Fruit fly (Drosophila melanogaster) ovary, adult (tissue): ENCODE measurements around the gene CG8319.
A peak's percentile ranks its signal among the peaks of the same experiment; 100 is the strongest.

Source experiments
- CG17801 ChIP-seq: fragments of 200-800 bp; optimal IDR thresholded peaks from 2 replicates; lab custom pipeline; 2019; ENCODE audit warnings: missing biosample characterization, mild to moderate bottlenecking, missing genetic modification characterization, moderate library complexity; ENCODE audit not compliant: partially characterized antibody

The CG8319 gene

DNA sequence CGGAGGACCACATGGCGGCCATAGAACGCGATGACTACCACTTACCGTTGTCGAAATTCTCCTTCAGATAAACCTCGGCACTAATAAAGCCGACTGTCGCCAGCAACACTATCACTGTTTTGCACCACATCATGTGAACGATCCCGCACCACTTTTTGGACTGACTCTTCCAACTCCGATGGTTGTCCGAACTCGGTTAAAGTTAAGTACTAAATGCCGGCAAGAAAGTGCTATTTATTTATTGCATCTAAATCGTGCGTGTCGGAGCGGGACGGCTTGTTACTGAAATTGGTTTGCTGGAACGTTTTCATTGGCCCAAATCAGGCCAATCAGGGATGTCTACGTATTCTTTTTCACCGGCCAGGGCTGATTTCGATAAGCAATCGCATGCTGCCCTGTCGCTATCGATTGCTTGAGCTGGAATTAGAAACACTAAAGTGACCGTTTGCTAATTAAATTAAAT lies 3.5 kb downstream of the CG8319 start, which contains the start of gene Calr:
Gene Calr, minus strand, starts transcription at position 219 of the 463 bp plus-strand sequence.
- peak; percentile 73 for TF ChIP-seq CG17801 (GFP tag; lab: Kevin White, UChicago)

DNA sequence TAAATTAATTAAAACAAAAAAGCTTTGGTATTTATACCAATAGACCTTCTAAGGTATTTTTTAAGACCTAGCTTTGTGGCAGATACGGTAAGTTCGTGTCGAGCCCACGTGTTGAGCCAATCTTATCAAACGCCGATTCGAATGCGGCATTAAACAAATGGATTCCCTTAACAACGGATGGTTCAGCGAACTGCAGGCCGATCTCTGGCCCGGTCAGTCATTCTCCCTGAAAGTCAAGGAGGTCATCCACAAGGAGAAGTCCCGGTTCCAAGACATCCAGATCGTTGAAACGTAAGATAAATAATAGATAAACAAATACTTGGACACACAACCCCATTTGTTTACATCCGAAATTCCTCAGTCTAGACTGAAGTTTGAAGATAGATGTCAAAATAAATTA lies 4.4 kb downstream of the CG8319 start, which contains the start of gene SpdS:
Gene SpdS, plus strand, starts transcription at position 78 of the 400 bp plus-strand sequence.
- TF ChIP-seq CG17801 (GFP tag; lab: Kevin White, UChicago) = no peak

DNA sequence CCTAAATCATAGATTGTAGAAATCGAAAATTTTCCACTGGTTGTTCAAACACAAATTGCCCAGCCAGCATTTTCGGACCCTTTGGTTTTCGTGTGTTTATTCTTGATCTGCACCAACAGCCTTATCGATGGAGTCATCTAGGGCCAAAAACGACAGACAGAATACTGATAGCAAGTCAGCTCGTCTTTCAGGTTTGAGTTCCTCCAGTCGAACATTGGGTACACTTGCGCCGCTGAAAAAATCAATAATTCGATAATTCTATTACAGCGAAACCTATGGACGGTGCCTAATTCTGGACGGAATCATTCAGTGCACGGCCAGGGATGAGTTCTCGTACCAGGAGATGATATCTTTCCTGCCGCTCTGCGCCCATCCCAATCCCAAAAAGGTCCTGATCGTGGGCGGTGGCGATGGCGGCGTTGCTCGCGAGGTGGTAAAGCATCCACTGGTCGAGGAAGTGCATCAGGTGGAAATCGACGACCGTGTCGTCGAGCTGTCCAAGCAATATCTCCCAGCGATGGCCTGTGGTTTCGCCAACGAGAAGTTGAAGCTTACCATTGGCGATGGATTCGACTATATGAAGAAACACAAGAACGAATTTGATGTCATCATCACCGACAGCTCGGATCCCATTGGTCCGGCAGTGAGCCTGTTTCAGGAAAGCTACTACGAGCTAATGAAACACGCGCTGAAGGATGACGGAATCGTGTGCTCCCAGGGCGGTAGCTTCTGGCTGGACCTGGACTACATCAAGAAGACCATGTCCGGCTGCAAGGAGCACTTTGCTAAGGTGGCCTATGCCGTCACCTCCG lies 5.2 kb downstream of the CG8319 start:
- no peak for TF ChIP-seq CG17801 (GFP tag; lab: Kevin White, UChicago)

DNA sequence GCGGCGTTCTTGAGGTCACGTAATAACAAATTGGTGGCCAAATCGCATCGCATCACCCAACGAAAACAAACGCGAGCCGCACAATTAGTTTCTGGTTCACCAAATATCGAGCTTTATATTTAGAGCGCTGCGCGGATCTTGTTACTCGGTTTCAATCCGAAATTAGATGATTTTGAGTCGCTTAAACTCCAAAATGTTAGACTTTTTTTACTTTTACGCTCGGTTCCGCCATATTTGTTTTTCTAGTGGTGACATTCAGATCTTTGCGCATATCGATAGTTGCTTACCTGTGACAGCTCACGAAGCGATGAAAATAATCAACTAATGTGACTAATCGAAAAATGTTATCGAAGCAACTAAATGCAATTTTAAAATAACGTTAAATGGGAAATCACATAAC lies 10.2 kb downstream of the CG8319 start, which contains the start of gene Scm:
Gene Scm, minus strand, starts transcription at position 251 of the 400 bp plus-strand sequence.
- TF ChIP-seq CG17801 (GFP tag; lab: Kevin White, UChicago) = peak; percentile 47

DNA sequence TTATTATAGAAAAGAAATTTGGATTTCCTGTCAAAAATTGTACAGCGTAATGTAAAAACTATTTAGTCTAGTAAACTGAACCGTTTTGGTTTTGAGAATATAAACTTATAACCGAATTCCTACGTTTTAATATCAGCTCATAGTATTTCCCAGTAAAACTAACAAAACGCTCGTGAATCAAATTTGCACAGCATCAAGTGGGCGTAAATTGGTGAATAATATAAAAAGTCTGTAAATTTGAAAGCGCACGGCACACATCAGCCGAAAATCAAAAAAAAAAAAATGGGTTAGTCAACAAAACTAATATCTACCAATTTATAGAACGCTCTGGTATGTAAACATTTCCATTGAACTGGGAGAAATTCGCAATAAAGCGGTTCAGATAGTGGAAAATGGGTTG lies 10.8 kb downstream of the CG8319 start, which contains the start of gene Dh44:
Gene Dh44, plus strand, starts transcription at position 301 of the 400 bp plus-strand sequence.
- no peak for TF ChIP-seq CG17801 (GFP tag; lab: Kevin White, UChicago)

DNA sequence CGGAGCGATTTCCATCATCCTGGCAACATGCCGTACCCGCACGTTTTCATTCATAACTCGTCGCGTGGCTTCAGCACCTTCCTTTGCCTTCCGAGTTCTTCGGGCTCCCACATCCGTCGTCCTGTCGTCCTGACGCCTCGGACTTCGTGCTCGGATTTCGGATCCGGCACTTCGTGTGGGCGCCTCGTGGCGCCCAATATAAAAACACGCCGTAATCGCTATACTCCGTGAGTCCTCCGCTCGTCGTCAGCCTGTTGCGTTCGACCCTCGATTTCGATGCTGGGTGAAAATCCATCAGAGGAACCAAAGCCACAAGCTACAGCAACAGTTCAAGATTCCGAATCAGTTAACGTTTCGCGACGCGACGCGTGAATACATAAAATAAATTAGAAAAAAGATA lies 13.2 kb downstream of the CG8319 start:
- no peak for TF ChIP-seq CG17801 (GFP tag; lab: Kevin White, UChicago)

DNA sequence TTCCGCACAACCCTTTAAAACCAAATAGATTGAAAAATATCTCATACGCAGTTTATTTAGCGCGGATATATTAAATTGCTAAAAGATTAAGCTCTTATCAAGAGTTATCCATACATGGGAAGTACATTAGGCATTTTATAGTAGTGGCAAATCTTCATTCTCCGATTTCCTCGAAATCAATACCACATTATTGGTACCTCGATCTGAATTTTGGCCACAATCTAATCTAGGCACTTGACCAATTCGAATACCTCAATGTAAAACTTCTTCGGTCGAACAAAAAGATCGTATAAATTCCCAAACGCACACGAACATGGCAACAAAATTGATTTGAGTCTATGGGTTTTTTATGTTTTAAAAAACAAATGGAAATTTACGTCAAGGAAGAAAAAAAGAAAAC lies 16.9 kb downstream of the CG8319 start:
- no peak for TF ChIP-seq CG17801 (GFP tag; lab: Kevin White, UChicago)

DNA sequence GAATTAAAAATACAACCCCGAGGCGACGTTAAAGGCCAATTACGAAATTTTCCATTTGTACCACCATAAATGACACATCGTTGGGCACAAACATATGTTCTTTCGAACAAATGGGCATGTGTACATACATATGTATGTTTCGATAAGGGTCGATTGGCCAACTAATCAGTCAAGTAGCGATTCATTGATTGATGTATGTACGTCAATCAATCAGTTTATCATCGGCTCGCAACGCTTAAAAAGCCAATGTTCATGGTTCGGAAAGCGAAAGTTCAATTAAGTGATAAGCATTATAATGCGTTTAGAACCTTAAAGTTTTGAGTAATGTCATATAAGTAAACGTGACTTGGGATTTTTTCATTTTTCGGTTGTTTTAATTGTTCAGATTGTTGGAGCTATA lies 17.5 kb downstream of the CG8319 start:
- no peak for TF ChIP-seq CG17801 (GFP tag; lab: Kevin White, UChicago)

DNA sequence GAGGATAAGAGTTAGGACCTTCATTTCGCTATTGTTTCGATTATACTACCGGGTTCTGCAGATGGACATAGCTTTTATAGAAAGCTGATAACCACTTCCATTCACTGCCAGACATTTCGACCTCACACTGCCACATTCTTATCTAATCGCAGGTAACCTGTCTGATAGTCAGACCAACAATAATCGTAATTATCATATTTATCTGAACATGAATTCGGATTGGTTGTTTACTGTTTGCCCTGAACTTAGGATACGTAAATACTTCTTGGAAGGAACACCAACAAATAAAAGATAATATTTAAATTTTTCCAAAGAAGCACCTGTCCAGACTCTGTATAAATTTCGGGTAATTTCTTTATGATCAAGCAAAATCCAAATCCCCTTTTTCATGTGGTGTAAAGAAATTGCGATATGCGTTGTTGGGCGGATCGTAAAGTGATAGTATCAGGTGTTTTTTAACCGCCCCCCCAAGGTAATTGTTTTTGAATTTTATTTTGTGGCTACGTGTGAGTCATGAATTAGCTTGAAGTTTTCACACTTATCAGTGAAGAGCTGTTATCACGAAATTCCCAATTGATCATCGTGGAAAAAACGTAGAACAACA lies 19.1 kb downstream of the CG8319 start, which contains the start of gene Fst:
Gene Fst, minus strand, starts transcription at position 51 of the 604 bp plus-strand sequence.
- TF ChIP-seq CG17801 (GFP tag; lab: Kevin White, UChicago) = no peak

DNA sequence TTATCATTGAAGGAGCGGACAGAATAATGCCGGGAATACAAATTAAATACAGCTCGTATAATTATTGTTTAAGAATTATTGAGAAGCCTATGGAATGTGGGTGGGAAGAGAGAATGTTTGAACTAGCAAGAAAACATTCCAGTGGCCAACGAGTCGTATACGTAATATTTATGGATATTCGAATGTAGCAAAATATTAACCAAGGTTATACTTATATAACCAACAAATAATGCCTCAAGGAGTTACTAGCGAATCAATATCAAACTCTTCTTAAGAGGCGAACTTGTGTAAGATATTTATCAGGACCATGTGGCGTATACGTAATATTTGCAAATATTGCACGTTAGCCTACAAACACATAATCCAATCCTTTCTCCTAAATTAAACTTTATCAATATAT lies 38.3 kb downstream of the CG8319 start:
- TF ChIP-seq CG17801 (GFP tag; lab: Kevin White, UChicago) = no peak

DNA sequence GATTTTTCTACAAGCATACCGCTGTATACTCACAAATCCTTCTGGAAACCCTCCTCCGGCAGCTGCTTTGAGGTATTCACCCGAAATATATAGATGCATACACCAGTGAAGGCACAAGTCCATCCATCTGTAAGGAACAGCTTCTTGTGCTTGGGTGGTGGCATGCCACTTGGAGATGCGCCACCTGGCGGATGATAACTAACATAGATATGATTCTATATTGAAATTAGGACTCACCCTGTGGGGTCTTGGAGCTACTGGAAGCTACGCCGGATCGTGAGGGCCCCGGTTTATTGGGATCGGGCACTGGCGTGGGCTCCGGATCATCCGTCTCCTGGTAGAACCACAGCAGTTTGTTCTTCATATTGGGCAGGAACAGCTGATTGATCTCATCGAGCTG lies 46.1 kb downstream of the CG8319 start:
- TF ChIP-seq CG17801 (GFP tag; lab: Kevin White, UChicago) = no peak

DNA sequence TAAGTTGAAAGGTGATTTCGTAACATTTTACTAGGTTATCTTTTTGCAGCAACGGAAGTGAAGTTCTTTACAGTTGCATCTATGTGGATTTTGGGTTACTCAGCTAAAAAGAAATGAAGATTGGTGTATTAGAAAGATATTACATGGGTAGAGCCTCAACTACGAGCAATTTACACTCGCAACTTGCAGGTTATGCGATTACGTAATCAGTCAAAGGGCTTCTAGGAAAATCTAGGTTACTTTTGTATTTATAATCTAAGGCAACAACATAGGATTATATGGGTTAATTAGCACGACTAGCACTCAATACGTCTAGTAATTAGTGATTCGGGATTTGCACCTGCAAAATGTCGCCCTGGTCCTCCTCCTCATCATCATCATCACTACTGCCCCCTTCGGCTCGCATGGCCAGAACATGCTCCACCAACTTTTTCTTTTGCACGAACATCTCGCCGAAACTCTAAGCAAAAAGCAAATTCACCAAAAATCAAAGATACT lies 47.1 kb downstream of the CG8319 start, which contains the start of gene Dhc1:
Gene Dhc1, minus strand, starts transcription at position 448 of the 498 bp plus-strand sequence.
- no peak for TF ChIP-seq CG17801 (GFP tag; lab: Kevin White, UChicago)

DNA sequence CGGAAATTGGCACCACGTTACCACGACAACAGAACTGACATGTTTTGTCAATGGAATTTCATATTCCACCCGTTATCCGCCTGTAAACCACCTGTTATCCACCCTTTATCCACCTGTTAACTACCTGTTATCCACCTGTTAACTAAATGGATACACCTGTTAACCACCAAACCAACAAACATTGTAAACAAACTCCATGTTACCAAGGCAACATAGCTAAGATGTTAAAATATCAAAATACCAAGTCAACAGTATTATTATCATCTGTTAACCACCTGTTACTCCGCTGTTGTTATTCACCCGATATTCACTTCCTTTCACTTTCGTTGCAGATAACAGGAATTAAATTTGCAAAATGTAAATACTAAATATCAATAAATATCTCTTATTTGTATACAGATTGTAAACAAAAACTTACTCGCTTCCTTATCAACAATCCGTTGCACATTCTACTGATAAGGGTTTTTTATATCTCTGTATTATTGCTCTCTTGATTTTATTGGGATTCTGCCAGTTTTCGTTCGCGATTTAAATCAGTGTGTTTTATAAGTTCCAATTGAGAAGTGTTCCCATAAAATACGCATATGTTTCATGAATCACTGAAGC lies 48.0 kb downstream of the CG8319 start, which contains the start of gene Nepl12:
Gene Nepl12, plus strand, starts transcription at position 556 of the 606 bp plus-strand sequence.
- TF ChIP-seq CG17801 (GFP tag; lab: Kevin White, UChicago) = no peak

DNA sequence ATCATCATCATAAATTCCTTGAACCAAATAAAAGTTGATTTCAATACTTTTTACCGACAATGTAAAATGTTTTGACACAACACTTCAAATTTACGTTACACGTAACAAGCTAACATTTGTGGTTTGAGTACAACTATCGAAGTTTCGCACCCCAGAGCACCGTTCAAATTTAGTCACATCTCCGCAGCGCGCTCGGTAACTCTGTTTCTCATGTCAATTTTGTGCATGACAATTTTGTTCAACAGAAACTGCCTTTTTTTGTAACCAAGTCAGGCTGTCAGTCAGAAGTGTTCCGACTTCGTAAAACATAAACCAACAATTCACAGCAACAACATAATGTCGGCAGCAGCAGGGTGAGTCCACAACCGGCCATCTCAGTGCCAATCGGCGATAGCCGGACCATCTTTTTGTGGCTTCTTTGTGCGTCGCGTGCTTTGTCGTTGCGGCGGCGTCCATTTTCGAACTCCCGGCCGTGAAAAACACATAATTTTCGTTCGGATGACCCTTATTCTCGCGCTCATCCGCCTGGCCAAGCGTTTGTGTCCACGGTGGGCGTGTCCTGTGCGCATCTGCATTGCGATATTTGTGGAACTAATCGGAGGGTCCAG lies 50.7 kb downstream of the CG8319 start, which contains the start of gene p23:
Gene p23, plus strand, starts transcription at position 194 of the 608 bp plus-strand sequence.
- no peak for TF ChIP-seq CG17801 (GFP tag; lab: Kevin White, UChicago)
